Worm (Caenorhabditis elegans): ENCODE data around the gene F15E6.9.

F15E6.9 gene

ce11 chrIV:4338217-4338616, 39.3 kb upstream of the F15E6.9 start:
- TF ChIP-seq hlh-13 (GFP tag; optimal IDR thresholded peaks at IDR 0.05) (no peak), ceh-14 (tag; optimal IDR thresholded peaks at IDR 0.05) (no peak), unc-55 (GFP tag; optimal IDR thresholded peaks at IDR 0.05) (no peak), ref-2 (tag; optimal IDR thresholded peaks at IDR 0.05) (no peak), ceh-18 (tag; optimal IDR thresholded peaks at IDR 0.05) (no peak), sox-2 (GFP tag; IDR thresholded peaks at IDR 0.05) (no peak), tbx-2 (tag; optimal IDR thresholded peaks at IDR 0.05) (no peak), npax-4 (tag; optimal IDR thresholded peaks at IDR 0.05) (no peak), ahr-1 (tag; optimal IDR thresholded peaks at IDR 0.05) (no peak), ets-4 (tag; optimal IDR thresholded peaks at IDR 0.05) (no peak), ttx-3 (tag; optimal IDR thresholded peaks at IDR 0.05) (no peak), pha-4 (tag; optimal IDR thresholded peaks at IDR 0.05) (no peak), tbx-7 (tag; optimal IDR thresholded peaks at IDR 0.05) (no peak), hlh-6 (tag; optimal IDR thresholded peaks at IDR 0.05) (no peak), ceh-19 (GFP tag; optimal IDR thresholded peaks at IDR 0.05) (no peak), pag-3 (tag; optimal IDR thresholded peaks at IDR 0.05; ENCODE audit: borderline replicate concordance) (no peak), gmeb-2 (tag; optimal IDR thresholded peaks at IDR 0.05) (no peak), ceh-22 (tag; optimal IDR thresholded peaks at IDR 0.05) (no peak), fkh-6 (tag; optimal IDR thresholded peaks at IDR 0.05) (no peak)

ce11 chrIV:4336139-4336851, 37.4 kb upstream of the F15E6.9 start, which contains the start of the genes W03B1.3 and oac-51:
TSS of gene W03B1.3 (minus strand) at chrIV:4336239.
TSS of gene oac-51 (plus strand) at chrIV:4336801.
- TF ChIP-seq sox-2 (GFP tag; IDR thresholded peaks at IDR 0.05), result no peak
- TF ChIP-seq pros-1 (tag; optimal IDR thresholded peaks at IDR 0.05), result no peak
- no peak for TF ChIP-seq unc-3 (GFP tag; conservative IDR thresholded peaks at IDR 0.05)
- no peak for TF ChIP-seq unc-3 (tag; optimal IDR thresholded peaks at IDR 0.05)
- TF ChIP-seq fkh-6 (tag; optimal IDR thresholded peaks at IDR 0.05), result no peak
- TF ChIP-seq fkh-10 (GFP tag; optimal IDR thresholded peaks at IDR 0.05), result no peak

- TF ChIP-seq ceh-2 (tag; optimal IDR thresholded peaks at IDR 0.05) (no peak), fkh-10 (GFP tag; optimal IDR thresholded peaks at IDR 0.05) (no peak), ceh-6 (GFP tag; optimal IDR thresholded peaks at IDR 0.05) (no peak), unc-42 (tag; optimal IDR thresholded peaks at IDR 0.05) (no peak), pag-3 (tag; optimal IDR thresholded peaks at IDR 0.05; ENCODE audit: borderline replicate concordance) (no peak), pha-4 (tag; optimal IDR thresholded peaks at IDR 0.05) (no peak), sdc-2 (tag; optimal IDR thresholded peaks at IDR 0.05) (no peak), ceh-18 (tag; optimal IDR thresholded peaks at IDR 0.05) (no peak)
These were observed 27.6 kb upstream of the F15E6.9 start, which contains the start of gene trpl-2 for ce11 chrIV:4326445-4326844. TSS of gene trpl-2 (plus strand) at chrIV:4326654.

ce11 chrIV:4319473-4319872, 20.6 kb upstream of the F15E6.9 start:
- TF ChIP-seq pha-4 (tag; optimal IDR thresholded peaks at IDR 0.05) (no peak), unc-55 (GFP tag; optimal IDR thresholded peaks at IDR 0.05) (no peak), lim-6 (tag; optimal IDR thresholded peaks at IDR 0.05) (no peak), ceh-6 (GFP tag; optimal IDR thresholded peaks at IDR 0.05) (no peak), pqm-1 (tag; optimal IDR thresholded peaks at IDR 0.05) (no peak), gmeb-2 (tag; optimal IDR thresholded peaks at IDR 0.05) (no peak), sox-4 (tag; optimal IDR thresholded peaks at IDR 0.05) (no peak), tbx-7 (tag; optimal IDR thresholded peaks at IDR 0.05) (no peak), fkh-6 (tag; optimal IDR thresholded peaks at IDR 0.05) (no peak), fax-1 (tag; optimal IDR thresholded peaks at IDR 0.05) (no peak)

- TF ChIP-seq ztf-16 (tag; optimal IDR thresholded peaks at IDR 0.05) (no peak), sox-2 (GFP tag; IDR thresholded peaks at IDR 0.05) (no peak), K02D7.2 (tag; optimal IDR thresholded peaks at IDR 0.05) (no peak), unc-3 (GFP tag; conservative IDR thresholded peaks at IDR 0.05) (no peak), unc-3 (tag; optimal IDR thresholded peaks at IDR 0.05) (no peak), zip-5 (tag; optimal IDR thresholded peaks at IDR 0.05) (no peak), eyg-1 (tag; optimal IDR thresholded peaks at IDR 0.05) (no peak), ceh-19 (GFP tag; optimal IDR thresholded peaks at IDR 0.05) (no peak), ceh-14 (tag; optimal IDR thresholded peaks at IDR 0.05) (no peak), T23F11.4 (GFP tag; optimal IDR thresholded peaks at IDR 0.05) (no peak), hlh-8 (tag; optimal IDR thresholded peaks at IDR 0.05) (no peak), sox-4 (tag; optimal IDR thresholded peaks at IDR 0.05) (no peak)
These were observed 19.2 kb upstream of the F15E6.9 start for ce11 chrIV:4318056-4318455.

Data from whole organism, late embryonic.